Worm (Caenorhabditis elegans) whole organism, L4 larva: ENCODE data around the gene ceh-92.

Experiments used
- F44E2.7 ChIP-seq: fragments of 200-800 bp; sonication (Bioruptor generic); IDR thresholded peaks from 2 replicates; pipeline ENCODE4 v2.1.2; 2022; ENCODE audit warnings: missing genetic modification characterization, missing compliant biosample characterization
- ctbp-1 ChIP-seq: fragments of 200-800 bp; sonication (Bioruptor generic); IDR thresholded peaks from 2 replicates; pipeline ENCODE4 v1.3.6; 2022; ENCODE audit warnings: missing genetic modification reagents, missing genetic modification characterization, missing compliant biosample characterization
- egl-27 ChIP-seq: sonication (generic microtip); optimal IDR thresholded peaks from 3 replicates; lab custom pipeline; 2017; ENCODE audit warnings: missing biosample characterization, missing genetic modification reagents, missing genetic modification characterization
- lir-3 ChIP-seq: sonication (generic microtip); optimal IDR thresholded peaks from 2 replicates; lab custom pipeline; 2016; ENCODE audit warnings: mild to moderate bottlenecking, missing genetic modification characterization, missing compliant biosample characterization
- madf-5 ChIP-seq, 2 experiments: fragments of 200-800 bp; sonication (Bioruptor generic); IDR thresholded peaks; 2 replicates each; pipeline ENCODE4 v1.3.6; 2022; ENCODE audit warnings: missing compliant biosample characterization in 2 of 2, missing genetic modification characterization in 2 of 2
- nhr-237 ChIP-seq: sonication (generic microtip); optimal IDR thresholded peaks from 2 replicates; lab custom pipeline; 2017; ENCODE audit warnings: missing biosample characterization, missing genetic modification characterization
- nhr-41 ChIP-seq: fragments of 200-800 bp; sonication (Bioruptor generic); IDR thresholded peaks from 2 replicates; pipeline ENCODE4 v1.3.6; 2022; ENCODE audit warnings: missing genetic modification reagents, missing genetic modification characterization, missing compliant biosample characterization
- zag-1 ChIP-seq: fragments of 150-350 bp; optimal IDR thresholded peaks from 2 replicates; lab custom pipeline; 2014; ENCODE audit warnings: missing biosample characterization, missing genetic modification characterization
- zip-11 ChIP-seq: fragments of 200-800 bp; sonication (Bioruptor generic); IDR thresholded peaks from 2 replicates; pipeline ENCODE4 v1.3.6; 2022; ENCODE audit warnings: missing genetic modification characterization, missing compliant biosample characterization

DNA sequence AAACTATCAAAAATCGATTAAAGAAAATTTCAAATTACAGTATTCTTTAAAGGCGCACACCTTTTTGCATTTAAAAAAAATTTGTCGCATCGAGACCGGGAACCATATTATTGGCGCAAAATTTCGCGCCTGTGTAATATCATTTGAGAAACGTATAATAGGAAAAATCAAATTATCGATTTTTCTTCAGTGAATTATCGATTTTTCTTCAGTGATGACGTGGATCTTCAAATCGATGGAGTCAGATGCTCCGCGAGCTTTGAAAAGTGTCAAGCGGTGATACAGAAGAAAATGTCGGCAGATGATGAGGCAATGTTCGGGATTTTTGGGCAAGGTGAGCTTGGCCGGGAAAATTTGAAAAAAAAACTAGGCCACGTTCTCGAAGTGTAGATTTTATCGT is 45.9 kb upstream of the ceh-92 start:
- TF ChIP-seq lir-3 (no peak), zag-1 (no peak), F44E2.7 (GFP tag; lab: Robert Waterston, UW) (no peak), egl-27 (no peak), nhr-237 (no peak), ctbp-1 (GFP tag; lab: Robert Waterston, UW) (no peak), nhr-41 (no peak), madf-5 (GFP tag; IDR thresholded peaks at IDR 0.05; lab: Robert Waterston, UW) (no peak), zip-11 (GFP tag; lab: Robert Waterston, UW) (no peak)
